Worm (Caenorhabditis elegans) whole organism, L2 larva: Measurements from ENCODE around the gene F12F6.1.

Experiments used
- C34F6.9 ChIP-seq: fragments of 150-350 bp; optimal IDR thresholded peaks from 2 replicates; lab custom pipeline; 2014; ENCODE audit warnings: missing biosample characterization, missing genetic modification characterization
- R02D3.7 ChIP-seq: fragments of 150-350 bp; optimal IDR thresholded peaks from 2 replicates; lab custom pipeline; 2014; ENCODE audit warnings: missing biosample characterization, missing genetic modification characterization
- aly-2 ChIP-seq: fragments of 150-350 bp; optimal IDR thresholded peaks from 2 replicates; lab custom pipeline; 2014; ENCODE audit warnings: missing biosample characterization, missing genetic modification characterization
- blmp-1 ChIP-seq: sonication (generic microtip); optimal IDR thresholded peaks from 2 replicates; lab custom pipeline; 2017; ENCODE audit warnings: missing genetic modification characterization, mild to moderate bottlenecking, missing compliant biosample characterization, antibody characterized with exemption, moderate library complexity; ENCODE audit not compliant: insufficient read depth
- ceh-16 ChIP-seq: fragments of 150-350 bp; optimal IDR thresholded peaks from 2 replicates; lab custom pipeline; 2014; ENCODE audit warnings: missing biosample characterization, missing genetic modification characterization
- dmd-4 ChIP-seq: sonication (generic microtip); optimal IDR thresholded peaks from 2 replicates; lab custom pipeline; 2017; ENCODE audit warnings: missing biosample characterization, missing genetic modification characterization
- lin-13 ChIP-seq: fragments of 150-350 bp; optimal IDR thresholded peaks from 2 replicates; lab custom pipeline; 2014; ENCODE audit warnings: missing biosample characterization, missing genetic modification reagents, missing genetic modification characterization
- mdl-1 ChIP-seq, 2 experiments: fragments of 150-350 bp in 1 of 2; sonication (generic microtip) in 1 of 2; optimal IDR thresholded peaks; 2 replicates each; lab custom pipeline; 2017; ENCODE audit warnings: missing biosample characterization in 2 of 2, missing genetic modification characterization in 2 of 2
- unc-39 ChIP-seq: fragments of 150-350 bp; optimal IDR thresholded peaks from 2 replicates; lab custom pipeline; 2014; ENCODE audit warnings: missing biosample characterization, missing genetic modification characterization
- unc-62 ChIP-seq: fragments of 150-350 bp; optimal IDR thresholded peaks from 2 replicates; lab custom pipeline; 2014; ENCODE audit warnings: missing biosample characterization, missing genetic modification reagents, missing genetic modification characterization
- zag-1 ChIP-seq: fragments of 150-350 bp; optimal IDR thresholded peaks from 2 replicates; lab custom pipeline; 2014; ENCODE audit warnings: missing biosample characterization, missing genetic modification characterization
- ztf-11 ChIP-seq: sonication (generic microtip); optimal IDR thresholded peaks from 2 replicates; lab custom pipeline; 2017; ENCODE audit warnings: missing biosample characterization, missing genetic modification characterization
- ztf-4 ChIP-seq: fragments of 150-350 bp; optimal IDR thresholded peaks from 2 replicates; lab custom pipeline; 2014; ENCODE audit warnings: missing biosample characterization, missing genetic modification characterization

- TF ChIP-seq unc-39 (tag; lab: Kevin White, UChicago), result no peak
- TF ChIP-seq ztf-4 (tag; lab: Kevin White, UChicago), result no peak
- TF ChIP-seq lin-13 (GFP tag; lab: Kevin White, UChicago), result no peak
- no peak for TF ChIP-seq zag-1 (tag; lab: Kevin White, UChicago)
- no peak for TF ChIP-seq unc-62 (GFP tag; lab: Kevin White, UChicago)
- TF ChIP-seq mdl-1 (tag; optimal IDR thresholded peaks at IDR 0.05; lab: Kevin White, UChicago), result no peak
- TF ChIP-seq aly-2, result no peak
- no peak for TF ChIP-seq R02D3.7 (tag; lab: Kevin White, UChicago)
- TF ChIP-seq C34F6.9 (tag; lab: Kevin White, UChicago), result no peak
- no peak for TF ChIP-seq blmp-1 (tag; lab: Kevin White, UChicago)
- TF ChIP-seq ztf-11 (tag; lab: Kevin White, UChicago), result no peak
- TF ChIP-seq ceh-16, result peak; percentile 7
- no peak for TF ChIP-seq dmd-4
These were observed 16.0 kb downstream of the F12F6.1 start for ce11 chrIV:11599717-11600116.
